Worm (Caenorhabditis elegans) whole organism, early embryonic: ENCODE measurements around the gene T11B7.5.

ENCODE experiments used
- B0310.2 ChIP-seq: sonication (generic microtip); optimal IDR thresholded peaks from 2 replicates; lab custom pipeline; 2016; ENCODE audit warnings: mild to moderate bottlenecking, missing genetic modification characterization, missing compliant biosample characterization
- F13C5.2 ChIP-seq: sonication (generic microtip); optimal IDR thresholded peaks from 2 replicates; lab custom pipeline; 2017; ENCODE audit warnings: mild to moderate bottlenecking, missing genetic modification characterization, inconsistent platforms, missing compliant biosample characterization
- aly-1 ChIP-seq: sonication (generic microtip); optimal IDR thresholded peaks from 2 replicates; lab custom pipeline; 2016; ENCODE audit warnings: missing genetic modification characterization, missing compliant biosample characterization
- ama-1 ChIP-seq: fragments of 150-350 bp; optimal IDR thresholded peaks from 2 replicates; lab custom pipeline; 2014
- ceh-13 ChIP-seq: fragments of 200-800 bp; sonication (Bioruptor generic); optimal IDR thresholded peaks from 2 replicates; lab custom pipeline; 2018; ENCODE audit warnings: mild to moderate bottlenecking, missing genetic modification characterization, missing compliant biosample characterization
- ceh-36 ChIP-seq: sonication (generic microtip); optimal IDR thresholded peaks from 2 replicates; lab custom pipeline; 2016; ENCODE audit warnings: missing genetic modification characterization, inconsistent platforms, missing compliant biosample characterization
- ets-7 ChIP-seq: sonication (generic microtip); optimal IDR thresholded peaks from 2 replicates; lab custom pipeline; 2016; ENCODE audit warnings: missing genotype, missing genetic modification characterization, missing compliant biosample characterization
- flt-1 ChIP-seq: fragments of 200-800 bp; sonication (Bioruptor generic); IDR thresholded peaks from 2 replicates; pipeline ENCODE4 v1.3.6; 2022; ENCODE audit warnings: missing genetic modification characterization, missing compliant biosample characterization
- hmbx-1 ChIP-seq: sonication (generic microtip); optimal IDR thresholded peaks from 2 replicates; lab custom pipeline; 2016; ENCODE audit warnings: mild to moderate bottlenecking, missing genetic modification characterization, missing compliant biosample characterization
- hmg-4 ChIP-seq: fragments of 200-800 bp; sonication (Bioruptor generic); optimal IDR thresholded peaks from 2 replicates; lab custom pipeline; 2018; ENCODE audit warnings: mild to moderate bottlenecking, missing genetic modification characterization, missing compliant biosample characterization
- hnd-1 ChIP-seq: sonication (generic microtip); optimal IDR thresholded peaks from 2 replicates; lab custom pipeline; 2016; ENCODE audit warnings: missing genetic modification characterization, missing compliant biosample characterization
- pes-1 ChIP-seq: fragments of 200-800 bp; sonication (Bioruptor generic); IDR thresholded peaks from 2 replicates; pipeline ENCODE4 v1.3.6; 2022; ENCODE audit warnings: missing genetic modification reagents, missing genetic modification characterization, missing compliant biosample characterization
- scrt-1 ChIP-seq: fragments of 200-800 bp; sonication (Bioruptor generic); IDR thresholded peaks from 2 replicates; pipeline ENCODE4 v1.3.6; 2022; ENCODE audit warnings: missing genetic modification characterization, missing compliant biosample characterization
- sea-1 ChIP-seq: fragments of 200-800 bp; sonication (Bioruptor generic); conservative IDR thresholded peaks from 2 replicates; pipeline ENCODE4 v1.3.6; 2022; ENCODE audit warnings: missing genetic modification characterization, missing compliant biosample characterization
- tbx-11 ChIP-seq: fragments of 200-800 bp; sonication (Bioruptor generic); IDR thresholded peaks from 2 replicates; pipeline ENCODE4 v1.3.6; 2022; ENCODE audit warnings: missing genetic modification characterization, missing compliant biosample characterization
- tbx-37 ChIP-seq: fragments of 200-800 bp; sonication (Bioruptor generic); conservative IDR thresholded peaks from 2 replicates; pipeline ENCODE4 v1.3.6; 2022; ENCODE audit warnings: missing genetic modification reagents, missing genetic modification characterization, missing compliant biosample characterization
- tra-4 ChIP-seq: sonication (generic microtip); optimal IDR thresholded peaks from 2 replicates; lab custom pipeline; 2017; ENCODE audit warnings: missing genetic modification characterization, missing compliant biosample characterization

Gene T11B7.5

DNA sequence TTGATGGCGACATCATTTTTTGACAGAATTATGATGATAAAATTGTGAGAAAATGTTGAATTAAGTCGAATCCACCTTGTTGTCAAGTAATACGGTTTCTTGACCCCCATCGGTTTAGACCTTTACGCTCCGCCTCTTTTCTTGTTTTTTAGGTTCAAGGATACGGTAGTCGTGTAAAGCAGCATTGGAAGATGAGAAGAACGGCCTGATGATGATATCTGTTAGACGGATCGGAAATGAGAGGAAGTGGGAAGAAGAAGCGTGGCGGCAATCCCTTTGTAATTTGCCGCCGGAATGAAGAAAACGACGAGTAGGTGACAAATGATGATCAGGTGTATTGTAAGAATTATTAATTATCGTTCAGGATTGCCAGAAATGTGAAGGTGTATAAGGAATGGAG, 23.9 kb upstream of the T11B7.5 start, which contains the start of gene npax-4:
TSS of gene npax-4 (minus strand) at position 101 of the 400 bp plus-strand sequence.
- no peak for TF ChIP-seq ceh-36 (tag; lab: Kevin White, UChicago)
- TF ChIP-seq aly-1, result no peak
- TF ChIP-seq sea-1 (GFP tag; lab: Robert Waterston, UW), result no peak
- TF ChIP-seq tra-4 (tag; lab: Kevin White, UChicago), result no peak
- TF ChIP-seq ama-1 (lab: Kevin White, UChicago), result no peak
- no peak for TF ChIP-seq tbx-37 (GFP tag; lab: Robert Waterston, UW)
- no peak for TF ChIP-seq F13C5.2 (tag; lab: Kevin White, UChicago)
- TF ChIP-seq tbx-11 (GFP tag; lab: Robert Waterston, UW), result no peak
- TF ChIP-seq hnd-1 (tag; lab: Kevin White, UChicago), result no peak
- TF ChIP-seq hmg-4 (GFP tag; lab: Kevin White, UChicago), result no peak
- TF ChIP-seq pes-1 (GFP tag; lab: Robert Waterston, UW), result no peak
- no peak for TF ChIP-seq flt-1
- TF ChIP-seq B0310.2 (tag; lab: Kevin White, UChicago), result no peak
- no peak for TF ChIP-seq ceh-13 (GFP tag; lab: Kevin White, UChicago)
- no peak for TF ChIP-seq scrt-1
- no peak for TF ChIP-seq ets-7 (tag; lab: Kevin White, UChicago)

DNA sequence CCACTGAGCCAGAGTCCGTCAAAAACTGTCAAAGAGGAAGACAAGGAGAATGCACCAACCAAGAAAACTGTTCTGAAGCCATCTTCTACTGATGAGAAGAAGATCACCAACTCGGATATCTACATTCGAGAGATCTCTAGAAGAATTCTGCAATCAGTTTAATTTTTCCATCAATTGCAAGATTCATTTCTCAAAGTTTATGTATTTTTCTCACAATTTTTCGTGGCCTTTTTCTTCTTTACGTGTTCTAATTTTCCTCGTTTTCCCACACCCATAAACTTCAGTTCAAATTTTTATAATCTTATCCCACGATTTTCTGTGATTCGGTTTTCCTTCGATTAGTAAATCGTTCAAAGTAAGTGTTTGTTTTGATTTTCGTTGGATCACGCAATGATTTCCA, 18.0 kb upstream of the T11B7.5 start, which contains the start of gene hdl-2:
TSS of gene hdl-2 (plus strand) at position 301 of the 400 bp plus-strand sequence.
- no peak for TF ChIP-seq hnd-1 (tag; lab: Kevin White, UChicago)
- TF ChIP-seq tbx-37 (GFP tag; lab: Robert Waterston, UW), result no peak
- no peak for TF ChIP-seq tra-4 (tag; lab: Kevin White, UChicago)
- TF ChIP-seq hmg-4 (GFP tag; lab: Kevin White, UChicago), result no peak
- no peak for TF ChIP-seq B0310.2 (tag; lab: Kevin White, UChicago)

- no peak for TF ChIP-seq ets-7 (tag; lab: Kevin White, UChicago)
- no peak for TF ChIP-seq aly-1
- no peak for TF ChIP-seq pes-1 (GFP tag; lab: Robert Waterston, UW)
- TF ChIP-seq hnd-1 (tag; lab: Kevin White, UChicago), result no peak
- no peak for TF ChIP-seq scrt-1
- TF ChIP-seq tbx-37 (GFP tag; lab: Robert Waterston, UW), result no peak
- no peak for TF ChIP-seq B0310.2 (tag; lab: Kevin White, UChicago)
These were observed 17.1 kb upstream of the T11B7.5 start, which contains the start of gene C09G9.3 for ce11 chrIV:8872958-8873357. TSS of gene C09G9.3 (minus strand) at chrIV:8873058.

- TF ChIP-seq aly-1, result no peak
- no peak for TF ChIP-seq sea-1 (GFP tag; lab: Robert Waterston, UW)
- TF ChIP-seq ets-7 (tag; lab: Kevin White, UChicago), result no peak
These were observed 13.8 kb upstream of the T11B7.5 start, which contains the start of gene npp-23 for ce11 chrIV:8869624-8870023. TSS of gene npp-23 (minus strand) at chrIV:8869679.

DNA sequence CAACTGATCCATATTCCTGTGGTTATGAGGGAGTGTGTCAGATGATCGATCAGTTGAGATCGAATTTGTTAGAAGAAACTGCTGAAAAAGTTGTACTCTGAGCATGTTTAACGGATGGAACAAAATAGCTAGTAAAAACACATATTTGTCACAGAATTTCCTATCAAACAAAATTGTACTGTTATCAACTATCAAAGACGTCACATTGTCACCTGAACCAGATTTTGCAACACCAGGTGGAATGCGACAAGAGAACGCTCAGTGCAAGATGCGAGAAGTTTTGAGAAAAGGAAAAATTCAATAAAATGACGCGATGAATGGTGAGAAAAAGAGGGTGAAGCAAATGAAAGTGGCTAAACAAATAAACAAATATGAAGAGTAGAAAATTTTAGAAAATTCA, 11.7 kb upstream of the T11B7.5 start:
- TF ChIP-seq flt-1, result no peak
- TF ChIP-seq F13C5.2 (tag; lab: Kevin White, UChicago), result no peak
- TF ChIP-seq aly-1, result no peak
- TF ChIP-seq hnd-1 (tag; lab: Kevin White, UChicago), result no peak
- TF ChIP-seq tra-4 (tag; lab: Kevin White, UChicago), result no peak
- TF ChIP-seq tbx-11 (GFP tag; lab: Robert Waterston, UW), result no peak
- no peak for TF ChIP-seq hmbx-1 (tag; lab: Kevin White, UChicago)
- TF ChIP-seq scrt-1, result no peak
- TF ChIP-seq B0310.2 (tag; lab: Kevin White, UChicago), result no peak
- TF ChIP-seq pes-1 (GFP tag; lab: Robert Waterston, UW), result no peak
- TF ChIP-seq tbx-37 (GFP tag; lab: Robert Waterston, UW), result no peak
- no peak for TF ChIP-seq ceh-13 (GFP tag; lab: Kevin White, UChicago)
- TF ChIP-seq ceh-36 (tag; lab: Kevin White, UChicago), result no peak
- no peak for TF ChIP-seq ama-1 (lab: Kevin White, UChicago)
- TF ChIP-seq ets-7 (tag; lab: Kevin White, UChicago), result no peak
- no peak for TF ChIP-seq hmg-4 (GFP tag; lab: Kevin White, UChicago)
- no peak for TF ChIP-seq sea-1 (GFP tag; lab: Robert Waterston, UW)

- TF ChIP-seq aly-1 (no peak), hmg-4 (GFP tag; lab: Kevin White, UChicago) (peak; percentile 30), ama-1 (lab: Kevin White, UChicago) (no peak), ceh-36 (tag; lab: Kevin White, UChicago) (no peak), B0310.2 (tag; lab: Kevin White, UChicago) (no peak), hnd-1 (tag; lab: Kevin White, UChicago) (no peak), ets-7 (tag; lab: Kevin White, UChicago) (no peak), tbx-37 (GFP tag; lab: Robert Waterston, UW) (no peak)
These were observed 10.2 kb upstream of the T11B7.5 start for ce11 chrIV:8866092-8866491.

DNA sequence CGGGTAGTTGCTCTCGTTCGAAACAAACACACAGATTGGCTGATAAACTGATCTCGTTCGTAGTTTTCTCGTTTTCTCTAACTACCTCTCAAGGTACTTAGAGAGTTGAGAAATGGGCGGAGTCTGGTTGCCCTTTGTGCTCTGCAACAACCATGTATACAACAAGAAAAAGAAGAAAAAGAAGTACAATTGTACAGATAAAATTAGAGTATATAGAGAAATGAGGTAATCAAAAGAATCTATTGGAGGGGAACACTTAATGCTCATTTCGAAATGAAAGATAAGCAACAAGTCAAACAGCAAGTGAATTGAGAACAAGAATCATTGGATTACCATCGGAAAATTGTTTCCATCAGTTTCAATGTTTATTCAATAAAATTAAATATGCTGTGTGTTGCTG, 9.5 kb upstream of the T11B7.5 start, which contains the start of gene C09G9.1:
TSS of gene C09G9.1 (minus strand) at position 143 of the 400 bp plus-strand sequence.
- TF ChIP-seq tra-4 (tag; lab: Kevin White, UChicago) (no peak), scrt-1 (no peak), B0310.2 (tag; lab: Kevin White, UChicago) (no peak), tbx-11 (GFP tag; lab: Robert Waterston, UW) (no peak), ceh-13 (GFP tag; lab: Kevin White, UChicago) (no peak), F13C5.2 (tag; lab: Kevin White, UChicago) (no peak), tbx-37 (GFP tag; lab: Robert Waterston, UW) (no peak), hnd-1 (tag; lab: Kevin White, UChicago) (no peak), ama-1 (lab: Kevin White, UChicago) (no peak), sea-1 (GFP tag; lab: Robert Waterston, UW) (no peak), pes-1 (GFP tag; lab: Robert Waterston, UW) (no peak), ceh-36 (tag; lab: Kevin White, UChicago) (no peak)
